Worm (Caenorhabditis elegans) whole organism, late embryonic: ENCODE measurements around the gene ZK218.11.

Source experiments
- C08G9.2 ChIP-seq: sonication (generic microtip); optimal IDR thresholded peaks from 2 replicates; lab custom pipeline; 2016; ENCODE audit warnings: mild to moderate bottlenecking, missing genetic modification characterization, moderate library complexity, missing compliant biosample characterization
- C38D4.7 ChIP-seq: fragments of 200-800 bp; sonication (Bioruptor generic); optimal IDR thresholded peaks from 2 replicates; lab custom pipeline; 2018; ENCODE audit warnings: mild to moderate bottlenecking, missing genetic modification characterization, moderate library complexity, missing compliant biosample characterization
- K09A11.1 ChIP-seq: sonication (generic microtip); optimal IDR thresholded peaks from 2 replicates; lab custom pipeline; 2017; ENCODE audit warnings: antibody characterized with exemption, mild to moderate bottlenecking, missing genetic modification characterization, missing compliant biosample characterization; ENCODE audit not compliant: insufficient read depth
- T23F11.4 ChIP-seq: fragments of 200-800 bp; sonication (Bioruptor generic); optimal IDR thresholded peaks from 2 replicates; lab custom pipeline; 2018; ENCODE audit warnings: mild to moderate bottlenecking, missing genetic modification characterization, missing compliant biosample characterization
- ahr-1 ChIP-seq: sonication (generic microtip); optimal IDR thresholded peaks from 2 replicates; lab custom pipeline; 2016; ENCODE audit warnings: missing genetic modification characterization, missing compliant biosample characterization
- ama-1 ChIP-seq: fragments of 150-350 bp; optimal IDR thresholded peaks from 2 replicates; lab custom pipeline; 2014
- ceh-2 ChIP-seq: sonication (generic microtip); optimal IDR thresholded peaks from 2 replicates; lab custom pipeline; 2016; ENCODE audit warnings: missing genotype, missing genetic modification characterization, missing compliant biosample characterization
- ceh-30 ChIP-seq: fragments of 150-350 bp; optimal IDR thresholded peaks from 2 replicates; lab custom pipeline; 2014; ENCODE audit warnings: missing biosample characterization, missing genetic modification characterization
- ceh-34 ChIP-seq: sonication (generic microtip); optimal IDR thresholded peaks from 2 replicates; lab custom pipeline; 2016; ENCODE audit warnings: mild to moderate bottlenecking, missing genetic modification characterization, missing compliant biosample characterization
- ceh-6 ChIP-seq: fragments of 200-800 bp; sonication (Bioruptor generic); optimal IDR thresholded peaks from 2 replicates; lab custom pipeline; 2018; ENCODE audit warnings: mild to moderate bottlenecking, missing genetic modification characterization, missing compliant biosample characterization
- ceh-9 ChIP-seq: sonication (generic microtip); optimal IDR thresholded peaks from 2 replicates; lab custom pipeline; 2016; ENCODE audit warnings: mild to moderate bottlenecking, missing genetic modification characterization, inconsistent platforms, missing compliant biosample characterization
- che-1 ChIP-seq: sonication (generic microtip); optimal IDR thresholded peaks from 2 replicates; lab custom pipeline; 2016; ENCODE audit warnings: mild to moderate bottlenecking, missing genetic modification characterization, missing compliant biosample characterization
- dmd-4 ChIP-seq: sonication (generic microtip); optimal IDR thresholded peaks from 2 replicates; lab custom pipeline; 2016; ENCODE audit warnings: borderline replicate concordance, missing genetic modification characterization, missing compliant biosample characterization
- ets-4 ChIP-seq: sonication (generic microtip); optimal IDR thresholded peaks from 2 replicates; lab custom pipeline; 2016; ENCODE audit warnings: missing genetic modification characterization, missing compliant biosample characterization
- eyg-1 ChIP-seq: sonication (generic microtip); optimal IDR thresholded peaks from 2 replicates; lab custom pipeline; 2016; ENCODE audit warnings: missing genotype, missing genetic modification characterization, missing compliant biosample characterization
- fax-1 ChIP-seq: sonication (generic microtip); optimal IDR thresholded peaks from 2 replicates; lab custom pipeline; 2016; ENCODE audit warnings: missing genotype, missing genetic modification characterization, missing compliant biosample characterization
- fkh-10 ChIP-seq: fragments of 150-350 bp; optimal IDR thresholded peaks from 2 replicates; lab custom pipeline; 2014; ENCODE audit warnings: missing biosample characterization, missing genetic modification reagents, missing genetic modification characterization
- fkh-6 ChIP-seq: sonication (generic microtip); optimal IDR thresholded peaks from 2 replicates; lab custom pipeline; 2016; ENCODE audit warnings: missing genetic modification characterization, missing compliant biosample characterization
- hlh-13 ChIP-seq: fragments of 200-800 bp; sonication (Bioruptor generic); optimal IDR thresholded peaks from 2 replicates; lab custom pipeline; 2018; ENCODE audit warnings: mild to moderate bottlenecking, missing genetic modification characterization, missing compliant biosample characterization
- hlh-15 ChIP-seq: sonication (generic microtip); optimal IDR thresholded peaks from 2 replicates; lab custom pipeline; 2016; ENCODE audit warnings: missing genetic modification characterization, missing compliant biosample characterization
- hlh-30 ChIP-seq: sonication (generic microtip); optimal IDR thresholded peaks from 2 replicates; lab custom pipeline; 2017; ENCODE audit warnings: antibody characterized with exemption, missing genetic modification characterization, missing compliant biosample characterization; ENCODE audit not compliant: insufficient read depth
- lim-6 ChIP-seq: sonication (generic microtip); optimal IDR thresholded peaks from 2 replicates; lab custom pipeline; 2016; ENCODE audit warnings: missing genetic modification characterization, missing compliant biosample characterization
- nhr-232 ChIP-seq: sonication (generic microtip); optimal IDR thresholded peaks from 2 replicates; lab custom pipeline; 2016; ENCODE audit warnings: missing genetic modification characterization, missing compliant biosample characterization
- pat-9 ChIP-seq: fragments of 200-800 bp; sonication (Bioruptor generic); optimal IDR thresholded peaks from 2 replicates; lab custom pipeline; 2018; ENCODE audit warnings: mild to moderate bottlenecking, missing genetic modification characterization, moderate library complexity, missing compliant biosample characterization
- pax-1 ChIP-seq: fragments of 150-350 bp; optimal IDR thresholded peaks from 2 replicates; lab custom pipeline; 2014; ENCODE audit warnings: missing biosample characterization, missing genetic modification characterization
- pha-4 ChIP-seq: fragments of 150-350 bp; optimal IDR thresholded peaks from 2 replicates; lab custom pipeline; 2018; ENCODE audit warnings: missing biosample characterization, missing genetic modification reagents, missing genetic modification characterization
- pros-1 ChIP-seq: fragments of 150-350 bp; optimal IDR thresholded peaks from 2 replicates; lab custom pipeline; 2014; ENCODE audit warnings: missing biosample characterization, missing genetic modification reagents, missing genetic modification characterization
- ref-2 ChIP-seq: sonication (generic microtip); optimal IDR thresholded peaks from 2 replicates; lab custom pipeline; 2016; ENCODE audit warnings: missing genetic modification characterization, missing compliant biosample characterization
- sox-2 ChIP-seq: fragments of 200-800 bp; sonication (Bioruptor generic); IDR thresholded peaks from 2 replicates; pipeline ENCODE4 v1.3.6; 2022; ENCODE audit warnings: missing genetic modification reagents, missing genetic modification characterization, missing compliant biosample characterization
- tbx-7 ChIP-seq: sonication (generic microtip); optimal IDR thresholded peaks from 2 replicates; lab custom pipeline; 2016; ENCODE audit warnings: missing genotype, missing genetic modification characterization, missing compliant biosample characterization
- ttx-3 ChIP-seq: sonication (generic microtip); optimal IDR thresholded peaks from 2 replicates; lab custom pipeline; 2016; ENCODE audit warnings: missing genetic modification reagents, missing genetic modification characterization, missing compliant biosample characterization
- unc-3 ChIP-seq, 2 experiments: fragments of 200-800 bp in 1 of 2; sonication (Bioruptor generic) in 1 of 2; sonication (generic microtip) in 1 of 2; conservative IDR thresholded peaks in 1 of 2; optimal IDR thresholded peaks in 1 of 2; 2 replicates each; pipeline versions ENCODE4 v1.3.6 to Lab custom; 2016 to 2022; ENCODE audit warnings: missing compliant biosample characterization in 2 of 2, missing genetic modification characterization in 2 of 2, missing genetic modification reagents in 1 of 2
- unc-42 ChIP-seq: sonication (generic microtip); optimal IDR thresholded peaks from 2 replicates; lab custom pipeline; 2016; ENCODE audit warnings: missing genotype, missing genetic modification characterization, missing compliant biosample characterization
- unc-55 ChIP-seq: sonication (generic microtip); optimal IDR thresholded peaks from 2 replicates; lab custom pipeline; 2017; ENCODE audit warnings: missing biosample characterization, missing genetic modification reagents, missing genetic modification characterization
- unc-86 ChIP-seq: sonication (generic microtip); optimal IDR thresholded peaks from 2 replicates; lab custom pipeline; 2016; ENCODE audit warnings: missing genetic modification characterization, missing compliant biosample characterization
- zip-5 ChIP-seq: sonication (generic microtip); optimal IDR thresholded peaks from 2 replicates; lab custom pipeline; 2016; ENCODE audit warnings: missing genetic modification characterization, missing compliant biosample characterization
- ztf-16 ChIP-seq: sonication (generic microtip); optimal IDR thresholded peaks from 2 replicates; lab custom pipeline; 2017; ENCODE audit warnings: missing genetic modification characterization, missing compliant biosample characterization

The ZK218.11 gene

ce11 chrV:17068839-17069238 lies 39.4 kb downstream of the ZK218.11 start, which contains the start of gene T05E12.8:
Gene T05E12.8 (plus strand): TSS chrV:17069139.
- TF ChIP-seq eyg-1 (tag; lab: Kevin White, UChicago) (no peak), ahr-1 (tag; lab: Kevin White, UChicago) (no peak), pax-1 (tag; lab: Kevin White, UChicago) (no peak)

- TF ChIP-seq zip-5 (tag; lab: Kevin White, UChicago) (no peak), nhr-232 (tag; lab: Kevin White, UChicago) (no peak), lim-6 (tag; lab: Kevin White, UChicago) (no peak), hlh-30 (tag; lab: Kevin White, UChicago) (no peak), ceh-6 (GFP tag; lab: Kevin White, UChicago) (no peak), dmd-4 (tag; lab: Kevin White, UChicago) (no peak), che-1 (no peak), tbx-7 (tag; lab: Kevin White, UChicago) (no peak), unc-86 (tag; lab: Kevin White, UChicago) (no peak), ceh-34 (tag; lab: Kevin White, UChicago) (no peak), ztf-16 (tag; lab: Kevin White, UChicago) (no peak), T23F11.4 (no peak), pat-9 (tag; lab: Kevin White, UChicago) (no peak), sox-2 (GFP tag; lab: Robert Waterston, UW) (no peak), ceh-9 (no peak), C08G9.2 (tag; lab: Kevin White, UChicago) (no peak), ets-4 (no peak), pros-1 (no peak), unc-55 (GFP tag; lab: Kevin White, UChicago) (no peak), ttx-3 (tag; lab: Kevin White, UChicago) (no peak)
Observed at ce11 chrV:17066634-17067033, 41.6 kb downstream of the ZK218.11 start.

- TF ChIP-seq fkh-10 (GFP tag; lab: Kevin White, UChicago), result no peak
Observed at ce11 chrV:17064676-17065075, 43.5 kb downstream of the ZK218.11 start, which contains the start of gene srh-255. Gene srh-255 (plus strand): TSS chrV:17064976.

- no peak for TF ChIP-seq C38D4.7
- TF ChIP-seq ceh-30 (tag; lab: Kevin White, UChicago), result no peak
- no peak for TF ChIP-seq sox-2 (GFP tag; lab: Robert Waterston, UW)
Observed at ce11 chrV:17061585-17061984, 46.6 kb downstream of the ZK218.11 start, which contains the start of gene F28B1.9. Gene F28B1.9 (plus strand): TSS chrV:17061885.

DNA sequence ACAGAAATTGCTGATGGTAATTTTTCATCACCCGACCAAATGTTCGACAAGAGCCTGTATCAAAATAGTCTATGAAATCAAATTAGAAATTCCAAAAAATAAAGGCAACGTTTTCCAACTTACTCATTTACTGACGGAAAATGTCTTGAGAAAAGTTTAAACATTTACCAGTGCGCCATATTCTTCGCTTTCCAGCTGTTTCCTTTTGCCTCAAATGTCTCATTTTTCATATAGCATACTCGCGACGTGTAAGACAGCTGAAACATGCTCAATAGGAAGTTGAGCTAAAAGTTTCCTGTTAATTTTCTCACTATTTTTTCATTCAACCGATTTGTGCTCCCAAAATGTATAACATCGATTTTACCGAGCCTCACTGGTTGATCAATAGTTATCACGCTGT lies 48.2 kb downstream of the ZK218.11 start, which contains the start of gene sri-66:
TSS of gene sri-66 (plus strand) at position 301 of the 400 bp plus-strand sequence.
- TF ChIP-seq ceh-2 (tag; lab: Kevin White, UChicago) (no peak), T23F11.4 (no peak), hlh-13 (GFP tag; lab: Kevin White, UChicago) (no peak), dmd-4 (tag; lab: Kevin White, UChicago) (no peak), unc-42 (tag; lab: Kevin White, UChicago) (no peak), fkh-10 (GFP tag; lab: Kevin White, UChicago) (no peak), K09A11.1 (tag; lab: Kevin White, UChicago) (no peak), fax-1 (tag; lab: Kevin White, UChicago) (no peak), hlh-15 (tag; lab: Kevin White, UChicago) (no peak), ref-2 (tag; lab: Kevin White, UChicago) (no peak), unc-3 (GFP tag; conservative IDR thresholded peaks at IDR 0.05; lab: Robert Waterston, UW) (no peak), unc-3 (tag; optimal IDR thresholded peaks at IDR 0.05; lab: Kevin White, UChicago) (no peak), fkh-6 (tag; lab: Kevin White, UChicago) (no peak), C38D4.7 (no peak), lim-6 (tag; lab: Kevin White, UChicago) (no peak), ama-1 (lab: Kevin White, UChicago) (no peak), pha-4 (tag; lab: Kevin White, UChicago) (no peak)
- TF ChIP-seq, all 69 proteins: peak for 0
